Worm (Caenorhabditis elegans) whole organism, midembryonic: Measurements from ENCODE around the gene T22B2.3.

Source experiments
- flt-1 ChIP-seq: fragments of 200-800 bp; sonication (Bioruptor generic); IDR thresholded peaks from 2 replicates; pipeline ENCODE4 v1.3.6; 2022; ENCODE audit warnings: missing genetic modification characterization, missing compliant biosample characterization
- klf-2 ChIP-seq: fragments of 200-800 bp; sonication (Bioruptor generic); conservative IDR thresholded peaks from 2 replicates; pipeline ENCODE4 v1.3.6; 2022; ENCODE audit warnings: missing genetic modification reagents, missing genetic modification characterization, missing compliant biosample characterization

DNA sequence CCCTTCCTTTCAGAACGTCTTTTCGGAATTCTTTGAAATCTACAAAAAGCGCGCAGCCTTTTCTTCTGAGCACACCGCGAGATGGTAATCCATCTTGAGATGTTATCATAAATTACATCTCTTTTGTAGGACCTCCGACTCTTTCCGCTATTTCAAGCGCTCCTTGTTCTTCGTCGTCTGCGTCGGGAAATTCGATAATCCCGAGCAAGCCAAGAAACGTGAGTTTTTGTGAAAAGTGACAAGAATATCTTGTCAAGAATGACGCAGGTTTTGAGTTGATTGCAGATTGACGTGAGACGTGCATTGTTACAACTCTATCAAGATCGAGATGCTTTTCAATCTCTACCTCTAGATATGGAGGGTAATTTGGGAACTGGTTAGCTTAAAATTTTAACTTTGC, 43.2 kb downstream of the T22B2.3 start:
- TF ChIP-seq klf-2 (GFP tag; lab: Robert Waterston, UW) (no peak), flt-1 (GFP tag; lab: Robert Waterston, UW) (no peak)
